Worm (Caenorhabditis elegans) whole organism, L2 larva: ENCODE results near the gene nol-56.

Source experiments
- C34F6.9 ChIP-seq: fragments of 150-350 bp; optimal IDR thresholded peaks from 2 replicates; lab custom pipeline; 2014; ENCODE audit warnings: missing biosample characterization, missing genetic modification characterization
- F13H6.1 ChIP-seq: sonication (generic microtip); optimal IDR thresholded peaks from 2 replicates; lab custom pipeline; 2016; ENCODE audit warnings: missing genetic modification characterization, missing compliant biosample characterization
- R02D3.7 ChIP-seq: fragments of 150-350 bp; optimal IDR thresholded peaks from 2 replicates; lab custom pipeline; 2014; ENCODE audit warnings: missing biosample characterization, missing genetic modification characterization
- Y55F3AM.14 ChIP-seq: fragments of 200-800 bp; sonication (Bioruptor generic); optimal IDR thresholded peaks from 2 replicates; lab custom pipeline; 2018; ENCODE audit warnings: mild to moderate bottlenecking, missing genetic modification characterization, missing compliant biosample characterization
- ZK546.5 ChIP-seq: sonication (generic microtip); optimal IDR thresholded peaks from 2 replicates; lab custom pipeline; 2017; ENCODE audit warnings: missing biosample characterization, missing genetic modification characterization
- alr-1 ChIP-seq: fragments of 150-350 bp; optimal IDR thresholded peaks from 2 replicates; lab custom pipeline; 2014; ENCODE audit warnings: missing biosample characterization, missing genetic modification characterization
- aly-2 ChIP-seq: fragments of 150-350 bp; optimal IDR thresholded peaks from 2 replicates; lab custom pipeline; 2014; ENCODE audit warnings: missing biosample characterization, missing genetic modification characterization
- ama-1 ChIP-seq: fragments of 150-350 bp; optimal IDR thresholded peaks from 2 replicates; lab custom pipeline; 2018; ENCODE audit warnings: inconsistent platforms
- blmp-1 ChIP-seq: sonication (generic microtip); optimal IDR thresholded peaks from 2 replicates; lab custom pipeline; 2017; ENCODE audit warnings: missing genetic modification characterization, mild to moderate bottlenecking, missing compliant biosample characterization, antibody characterized with exemption, moderate library complexity; ENCODE audit not compliant: insufficient read depth
- ceh-16 ChIP-seq: fragments of 150-350 bp; optimal IDR thresholded peaks from 2 replicates; lab custom pipeline; 2014; ENCODE audit warnings: missing biosample characterization, missing genetic modification characterization
- ceh-82 ChIP-seq: fragments of 150-350 bp; optimal IDR thresholded peaks from 2 replicates; lab custom pipeline; 2014; ENCODE audit warnings: missing biosample characterization, missing genetic modification characterization
- crh-2 ChIP-seq: sonication (generic microtip); optimal IDR thresholded peaks from 2 replicates; lab custom pipeline; 2017; ENCODE audit warnings: missing biosample characterization, missing genetic modification characterization
- dmd-4 ChIP-seq: sonication (generic microtip); optimal IDR thresholded peaks from 2 replicates; lab custom pipeline; 2017; ENCODE audit warnings: missing biosample characterization, missing genetic modification characterization
- egl-27 ChIP-seq: sonication (generic microtip); optimal IDR thresholded peaks from 3 replicates; lab custom pipeline; 2017; ENCODE audit warnings: missing biosample characterization, missing genetic modification reagents, missing genetic modification characterization
- elt-1 ChIP-seq: fragments of 150-350 bp; optimal IDR thresholded peaks from 2 replicates; lab custom pipeline; 2014; ENCODE audit warnings: missing biosample characterization, missing genetic modification characterization
- elt-3 ChIP-seq: sonication (generic microtip); optimal IDR thresholded peaks from 2 replicates; lab custom pipeline; 2017; ENCODE audit warnings: missing biosample characterization, missing genetic modification characterization
- fos-1 ChIP-seq: fragments of 150-350 bp; optimal IDR thresholded peaks from 2 replicates; lab custom pipeline; 2014; ENCODE audit warnings: missing biosample characterization, missing genetic modification characterization
- gmeb-1 ChIP-seq: fragments of 150-350 bp; optimal IDR thresholded peaks from 2 replicates; lab custom pipeline; 2014; ENCODE audit warnings: missing biosample characterization, missing genetic modification characterization
- lin-11 ChIP-seq: fragments of 150-350 bp; sonication (generic microtip); optimal IDR thresholded peaks from 2 replicates; lab custom pipeline; 2014; ENCODE audit warnings: missing biosample characterization, missing genetic modification characterization, inconsistent platforms, mixed read lengths
- lin-13 ChIP-seq: fragments of 150-350 bp; optimal IDR thresholded peaks from 2 replicates; lab custom pipeline; 2014; ENCODE audit warnings: missing biosample characterization, missing genetic modification reagents, missing genetic modification characterization
- lin-39 ChIP-seq: fragments of 150-350 bp; optimal IDR thresholded peaks from 2 replicates; lab custom pipeline; 2014; ENCODE audit warnings: missing biosample characterization, missing genetic modification reagents, missing genetic modification characterization
- lsy-2 ChIP-seq, 2 experiments: fragments of 150-350 bp in 1 of 2; sonication (generic microtip) in 1 of 2; optimal IDR thresholded peaks; 2 replicates each; lab custom pipeline; 2014 to 2017; ENCODE audit warnings: missing biosample characterization in 2 of 2, missing genetic modification characterization in 2 of 2
- mab-5 ChIP-seq: fragments of 150-350 bp; optimal IDR thresholded peaks from 2 replicates; lab custom pipeline; 2014; ENCODE audit warnings: missing biosample characterization, missing genetic modification characterization
- mbf-1 ChIP-seq: sonication (generic microtip); optimal IDR thresholded peaks from 2 replicates; lab custom pipeline; 2017; ENCODE audit warnings: missing biosample characterization, missing genetic modification characterization
- mdl-1 ChIP-seq, 2 experiments: fragments of 150-350 bp in 1 of 2; sonication (generic microtip) in 1 of 2; optimal IDR thresholded peaks; 2 replicates each; lab custom pipeline; 2017; ENCODE audit warnings: missing biosample characterization in 2 of 2, missing genetic modification characterization in 2 of 2
- nhr-10 ChIP-seq: sonication (generic microtip); optimal IDR thresholded peaks from 2 replicates; lab custom pipeline; 2017; ENCODE audit warnings: missing biosample characterization, missing genetic modification characterization
- nhr-11 ChIP-seq: fragments of 150-350 bp; optimal IDR thresholded peaks from 2 replicates; lab custom pipeline; 2014; ENCODE audit warnings: missing biosample characterization, missing genetic modification characterization
- nhr-12 ChIP-seq: fragments of 150-350 bp; optimal IDR thresholded peaks from 2 replicates; lab custom pipeline; 2014; ENCODE audit warnings: missing biosample characterization, missing genetic modification characterization
- nhr-129 ChIP-seq: fragments of 150-350 bp; optimal IDR thresholded peaks from 2 replicates; lab custom pipeline; 2014; ENCODE audit warnings: missing biosample characterization, missing genetic modification characterization
- nhr-21 ChIP-seq: fragments of 150-350 bp; optimal IDR thresholded peaks from 2 replicates; lab custom pipeline; 2014; ENCODE audit warnings: missing biosample characterization, missing genetic modification characterization
- nhr-23 ChIP-seq: fragments of 150-350 bp; optimal IDR thresholded peaks from 2 replicates; lab custom pipeline; 2014; ENCODE audit warnings: missing biosample characterization, missing genetic modification reagents, missing genetic modification characterization
- nhr-237 ChIP-seq: fragments of 150-350 bp; optimal IDR thresholded peaks from 2 replicates; lab custom pipeline; 2014; ENCODE audit warnings: missing biosample characterization, missing genetic modification characterization
- nhr-25 ChIP-seq: fragments of 150-350 bp; sonication (generic microtip); optimal IDR thresholded peaks from 3 replicates; lab custom pipeline; 2014; ENCODE audit warnings: missing biosample characterization, missing genetic modification characterization
- nhr-6 ChIP-seq: fragments of 150-350 bp; optimal IDR thresholded peaks from 2 replicates; lab custom pipeline; 2014; ENCODE audit warnings: missing biosample characterization, missing genetic modification characterization
- nhr-77 ChIP-seq: fragments of 150-350 bp; optimal IDR thresholded peaks from 2 replicates; lab custom pipeline; 2014; ENCODE audit warnings: missing biosample characterization, missing genetic modification characterization
- peb-1 ChIP-seq: fragments of 150-350 bp; optimal IDR thresholded peaks from 2 replicates; lab custom pipeline; 2014; ENCODE audit warnings: missing biosample characterization, missing genetic modification characterization
- sem-4 ChIP-seq: fragments of 150-350 bp; optimal IDR thresholded peaks from 2 replicates; lab custom pipeline; 2014; ENCODE audit warnings: missing biosample characterization, missing genetic modification reagents, missing genetic modification characterization
- skn-1 ChIP-seq: sonication (generic microtip); optimal IDR thresholded peaks from 2 replicates; lab custom pipeline; 2017; ENCODE audit warnings: missing biosample characterization, missing genetic modification characterization
- sma-3 ChIP-seq: sonication (generic microtip); optimal IDR thresholded peaks from 2 replicates; lab custom pipeline; 2016; ENCODE audit warnings: missing genetic modification reagents, missing genetic modification characterization, missing compliant biosample characterization
- sma-9 ChIP-seq, 2 experiments: fragments of 150-350 bp in 1 of 2; sonication (generic microtip) in 1 of 2; optimal IDR thresholded peaks; 2 replicates each; lab custom pipeline; 2014 to 2016; ENCODE audit warnings: missing genetic modification characterization in 2 of 2, mild to moderate bottlenecking in 1 of 2, missing biosample characterization in 1 of 2, missing compliant biosample characterization in 1 of 2, missing genetic modification reagents in 1 of 2, moderate library complexity in 1 of 2
- snpc-4 ChIP-seq: fragments of 150-350 bp; optimal IDR thresholded peaks from 2 replicates; lab custom pipeline; 2014; ENCODE audit warnings: missing biosample characterization, missing genetic modification characterization
- unc-39 ChIP-seq: fragments of 150-350 bp; optimal IDR thresholded peaks from 2 replicates; lab custom pipeline; 2014; ENCODE audit warnings: missing biosample characterization, missing genetic modification characterization
- unc-55 ChIP-seq: fragments of 150-350 bp; sonication (generic microtip); optimal IDR thresholded peaks from 3 replicates; lab custom pipeline; 2014; ENCODE audit warnings: missing biosample characterization, missing genetic modification reagents, missing genetic modification characterization
- unc-62 ChIP-seq: fragments of 150-350 bp; optimal IDR thresholded peaks from 2 replicates; lab custom pipeline; 2014; ENCODE audit warnings: missing biosample characterization, missing genetic modification reagents, missing genetic modification characterization
- zag-1 ChIP-seq: fragments of 150-350 bp; optimal IDR thresholded peaks from 2 replicates; lab custom pipeline; 2014; ENCODE audit warnings: missing biosample characterization, missing genetic modification characterization
- ztf-1 ChIP-seq: fragments of 200-800 bp; sonication (Bioruptor generic); conservative IDR thresholded peaks from 2 replicates; pipeline ENCODE4 v1.3.6; 2022; ENCODE audit warnings: missing genetic modification characterization, missing compliant biosample characterization
- ztf-11 ChIP-seq: sonication (generic microtip); optimal IDR thresholded peaks from 2 replicates; lab custom pipeline; 2017; ENCODE audit warnings: missing biosample characterization, missing genetic modification characterization
- ztf-4 ChIP-seq: fragments of 150-350 bp; optimal IDR thresholded peaks from 2 replicates; lab custom pipeline; 2014; ENCODE audit warnings: missing biosample characterization, missing genetic modification characterization

Gene nol-56

DNA sequence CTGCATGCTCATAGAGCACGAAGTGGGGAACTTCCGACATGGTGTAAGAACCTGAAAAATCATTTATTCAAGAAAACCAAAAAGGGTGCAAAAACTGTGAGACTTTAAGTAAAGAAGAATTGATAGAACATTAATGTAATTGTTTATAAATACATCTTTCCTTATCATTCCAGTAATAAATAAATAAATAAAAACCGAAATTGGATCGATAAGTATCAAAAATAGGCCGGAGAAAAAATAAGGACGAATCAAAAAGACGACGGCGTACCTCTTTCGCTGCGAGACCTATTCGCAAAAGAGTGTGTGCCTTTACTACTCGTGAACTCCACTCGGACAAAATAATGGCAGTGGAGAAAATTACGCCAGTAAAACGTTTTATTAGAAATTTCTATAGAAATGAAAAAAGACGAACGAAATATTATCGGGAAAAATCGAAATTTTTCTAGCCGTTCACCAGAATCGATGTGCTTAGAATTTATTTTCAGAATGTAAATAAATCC, at the start of gene nol-56:
TSS of gene nol-56 (minus strand) at position 51 of the 500 bp plus-strand sequence.
- TF ChIP-seq crh-2 (tag; lab: Kevin White, UChicago), result peak; percentile 90
- TF ChIP-seq dmd-4 (tag; lab: Kevin White, UChicago), result no peak
- no peak for TF ChIP-seq elt-3 (tag; lab: Kevin White, UChicago)
- TF ChIP-seq blmp-1 (tag; lab: Kevin White, UChicago), result peak; percentile 26
- TF ChIP-seq lin-11 (tag; lab: Kevin White, UChicago), result peak; percentile 69
- TF ChIP-seq skn-1 (tag; lab: Kevin White, UChicago), result no peak
- TF ChIP-seq sma-3 (GFP tag; lab: Kevin White, UChicago), result peak; percentile 81
- TF ChIP-seq fos-1 (tag; lab: Kevin White, UChicago), result peak; percentile 60
- TF ChIP-seq ceh-82 (tag; lab: Kevin White, UChicago), result no peak
- peak; percentile 66 to 93 for TF ChIP-seq lsy-2 (tag; optimal IDR thresholded peaks at IDR 0.05; lab: Kevin White, UChicago)
- TF ChIP-seq nhr-10 (tag; lab: Kevin White, UChicago), result no peak
- TF ChIP-seq nhr-25 (tag; lab: Kevin White, UChicago), result peak; percentile 85
- peak; percentile 91 for TF ChIP-seq C34F6.9 (tag; lab: Kevin White, UChicago)
- no peak for TF ChIP-seq egl-27 (tag; lab: Kevin White, UChicago)
- peak; percentile 10 for TF ChIP-seq nhr-77 (tag; lab: Kevin White, UChicago)
- no peak for TF ChIP-seq peb-1 (tag; lab: Kevin White, UChicago)
- TF ChIP-seq elt-1 (tag; lab: Kevin White, UChicago), result no peak
- TF ChIP-seq nhr-11 (tag; lab: Kevin White, UChicago), result no peak
- TF ChIP-seq snpc-4, result peak; percentile 70
- TF ChIP-seq gmeb-1, result peak; percentile 85
- TF ChIP-seq mbf-1 (tag; lab: Kevin White, UChicago), result no peak
- TF ChIP-seq ceh-16 (tag; lab: Kevin White, UChicago), result no peak
- TF ChIP-seq ztf-4 (tag; lab: Kevin White, UChicago), result peak; percentile 51
- TF ChIP-seq nhr-23 (tag; lab: Kevin White, UChicago), result no peak
- peak; percentile 27 for TF ChIP-seq ama-1 (lab: Kevin White, UChicago)
- TF ChIP-seq mdl-1 (tag; optimal IDR thresholded peaks at IDR 0.05; lab: Kevin White, UChicago), result no peak
- TF ChIP-seq nhr-21, result peak; percentile 67
- no peak for TF ChIP-seq aly-2 (tag; lab: Kevin White, UChicago)
- peak; percentile 79 for TF ChIP-seq sma-9 (GFP tag; optimal IDR thresholded peaks at IDR 0.05; lab: Kevin White, UChicago)
- no peak for TF ChIP-seq sma-9 (tag; optimal IDR thresholded peaks at IDR 0.05; lab: Kevin White, UChicago)
- TF ChIP-seq ZK546.5 (tag; lab: Kevin White, UChicago), result peak; percentile 41
- TF ChIP-seq Y55F3AM.14 (GFP tag; lab: Kevin White, UChicago), result no peak
- TF ChIP-seq alr-1 (tag; lab: Kevin White, UChicago), result peak; percentile 15
- peak; percentile 83 for TF ChIP-seq mab-5 (tag; lab: Kevin White, UChicago)
- peak; percentile 78 for TF ChIP-seq sem-4 (tag; lab: Kevin White, UChicago)
- TF ChIP-seq nhr-129 (tag; lab: Kevin White, UChicago), result peak; percentile 77
- TF ChIP-seq unc-39 (tag; lab: Kevin White, UChicago), result no peak
- TF ChIP-seq F13H6.1 (tag; lab: Kevin White, UChicago), result peak; percentile 72
- TF ChIP-seq lin-13, result peak; percentile 76
- TF ChIP-seq nhr-6 (tag; lab: Kevin White, UChicago), result peak; percentile 59
- no peak for TF ChIP-seq nhr-237 (tag; lab: Kevin White, UChicago)
- TF ChIP-seq R02D3.7 (tag; lab: Kevin White, UChicago), result no peak
- no peak for TF ChIP-seq ztf-11 (tag; lab: Kevin White, UChicago)
- no peak for TF ChIP-seq ztf-1 (GFP tag; lab: Robert Waterston, UW)
- TF ChIP-seq lin-39 (tag; lab: Kevin White, UChicago), result no peak
- TF ChIP-seq unc-62, result no peak
- peak; percentile 6 for TF ChIP-seq zag-1 (tag; lab: Kevin White, UChicago)
- no peak for TF ChIP-seq nhr-12
- peak; percentile 91 for TF ChIP-seq unc-55 (GFP tag; lab: Kevin White, UChicago)
